1 fruit fly cellular context compared by ENCODE assay signal in genomic region chrX:4982430-4982829, dm6.
TF ChIP-seq lines count a peak whose summit lies in the region.

No protein-coding gene starts in this region.

TF ChIP-seq in whole organism, prepupa, 60 proteins besides CTCF, POLR2A, EP300 and RAD21 (continued from another document):
- TF ChIP-seq fkh (GFP tag; optimal IDR thresholded peaks at IDR 0.05; lab: Kevin White, UChicago) (no peak), CG6163 (GFP tag; IDR thresholded peaks at IDR 0.05; lab: Robert Waterston, UW) (0 out of 3 replicates have a peak, but pooled peaks have one; percentile 10), CG8319 (GFP tag; optimal IDR thresholded peaks at IDR 0.05; lab: Kevin White, UChicago) (no peak), Hr4 (GFP tag; optimal IDR thresholded peaks at IDR 0.05; lab: Kevin White, UChicago) (peak; percentile 51), CG8119 (GFP tag; IDR thresholded peaks at IDR 0.05; lab: Robert Waterston, UW) (peak; percentile 56; the same call in 2 of the 3 replicates), dsx (GFP tag; optimal IDR thresholded peaks at IDR 0.05; lab: Kevin White, UChicago; ENCODE audit: poor library complexity, severe bottlenecking) (no peak), eg (GFP tag; IDR thresholded peaks at IDR 0.05; lab: Robert Waterston, UW) (no peak), CG32006 (GFP tag; optimal IDR thresholded peaks at IDR 0.05; lab: Kevin White, UChicago) (peak; percentile 72), Smox (GFP tag; optimal IDR thresholded peaks at IDR 0.05; lab: Kevin White, UChicago) (no peak), CG10669 (GFP tag; optimal IDR thresholded peaks at IDR 0.05; lab: Kevin White, UChicago) (no peak), CG11762 (GFP tag; optimal IDR thresholded peaks at IDR 0.05; lab: Kevin White, UChicago; ENCODE audit: insufficient read depth) (no peak), Blimp-1 (GFP tag; optimal IDR thresholded peaks at IDR 0.05; lab: Kevin White, UChicago) (no peak)
